Worm (Caenorhabditis elegans): ENCODE data around the gene nhr-41.
A peak's percentile ranks its signal among the peaks of the same experiment; 100 is the strongest.

The nhr-41 gene

ce11 chrIV:1408718-1409117 is 22.7 kb downstream of the nhr-41 start:
- TF ChIP-seq nhr-85 (tag): peak; percentile 41
- no peak for TF ChIP-seq mab-9 (GFP tag; IDR thresholded peaks at IDR 0.05)

DNA sequence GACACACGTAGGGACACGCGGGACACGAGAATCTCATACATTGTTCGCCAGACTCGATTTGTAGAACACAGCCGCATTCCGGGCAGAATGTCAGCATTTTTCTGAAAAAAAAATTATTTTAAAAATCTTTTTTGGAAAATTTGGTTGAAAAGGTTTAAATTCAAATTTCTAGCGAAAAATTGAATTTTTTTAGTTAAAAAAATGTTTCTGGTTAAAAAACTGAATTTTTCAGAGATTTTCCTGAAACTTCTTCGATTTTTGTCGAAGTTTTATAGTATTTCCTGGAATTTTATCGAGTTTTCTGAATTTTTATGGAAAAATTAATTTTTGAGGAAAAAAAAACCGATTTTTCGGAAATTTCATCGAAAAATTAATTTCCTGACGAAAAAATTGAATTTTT is 23.9 kb downstream of the nhr-41 start, which contains the start of gene rpc-11:
TSS of gene rpc-11 (minus strand) at position 101 of the 400 bp plus-strand sequence.
- TF ChIP-seq lsy-2 (tag; optimal IDR thresholded peaks at IDR 0.05) (no peak), nhr-20 (tag; optimal IDR thresholded peaks at IDR 0.05) (no peak), fkh-4 (tag; optimal IDR thresholded peaks at IDR 0.05; ENCODE audit: borderline replicate concordance) (no peak), C16A3.4 (tag; optimal IDR thresholded peaks at IDR 0.05) (no peak), grh-1 (GFP tag; IDR thresholded peaks at IDR 0.05) (no peak), mab-9 (GFP tag; IDR thresholded peaks at IDR 0.05) (no peak), fkh-10 (GFP tag; optimal IDR thresholded peaks at IDR 0.05) (no peak), sptf-1 (tag; optimal IDR thresholded peaks at IDR 0.05) (no peak), ces-1 (GFP tag; optimal IDR thresholded peaks at IDR 0.05) (no peak), Y116A8C.19 (tag; optimal IDR thresholded peaks at IDR 0.05; ENCODE audit: borderline replicate concordance) (no peak), nhr-77 (tag; optimal IDR thresholded peaks at IDR 0.05) (no peak), irx-1 (tag; optimal IDR thresholded peaks at IDR 0.05) (no peak), ztf-11 (tag; optimal IDR thresholded peaks at IDR 0.05) (no peak), mef-2 (tag; optimal IDR thresholded peaks at IDR 0.05) (no peak)

- TF ChIP-seq pax-3 (tag; optimal IDR thresholded peaks at IDR 0.05) (peak; percentile 75), zip-4 (GFP tag; optimal IDR thresholded peaks at IDR 0.05) (no peak), dpl-1 (GFP tag; optimal IDR thresholded peaks at IDR 0.05) (peak; percentile 79 to 88 (median 83)), ama-1 (optimal IDR thresholded peaks at IDR 0.05) (no peak), unc-130 (tag; optimal IDR thresholded peaks at IDR 0.05) (peak; percentile 88), swsn-7 (tag; optimal IDR thresholded peaks at IDR 0.05) (peak; percentile 79), mab-9 (GFP tag; IDR thresholded peaks at IDR 0.05) (no peak), unc-86 (tag; optimal IDR thresholded peaks at IDR 0.05) (peak; percentile 86), nhr-77 (tag; optimal IDR thresholded peaks at IDR 0.05) (peak; percentile 89), elt-2 (tag; optimal IDR thresholded peaks at IDR 0.05) (peak; percentile 12), fkh-8 (tag; optimal IDR thresholded peaks at IDR 0.05) (peak; percentile 97), lin-14 (GFP tag; optimal IDR thresholded peaks at IDR 0.05) (peak; percentile 98), hlh-17 (GFP tag; optimal IDR thresholded peaks at IDR 0.05; ENCODE audit: borderline replicate concordance) (no peak), ceh-63 (GFP tag; optimal IDR thresholded peaks at IDR 0.05) (no peak), elt-3 (tag; optimal IDR thresholded peaks at IDR 0.05) (peak in 5 of 6 experiments; percentile 46 to 84 (median 71)), vab-15 (tag; optimal IDR thresholded peaks at IDR 0.05) (peak; percentile 41), mdl-1 (tag; optimal IDR thresholded peaks at IDR 0.05) (peak in 1 of 2 experiments; percentile 87), dsc-1 (tag; optimal IDR thresholded peaks at IDR 0.05) (peak; percentile 68), alr-1 (tag; optimal IDR thresholded peaks at IDR 0.05; ENCODE audit: borderline replicate concordance) (no peak), irx-1 (tag; optimal IDR thresholded peaks at IDR 0.05) (peak; percentile 61), nhr-237 (tag; optimal IDR thresholded peaks at IDR 0.05) (peak; percentile 89), mef-2 (tag; optimal IDR thresholded peaks at IDR 0.05) (peak; percentile 19), skn-1 (tag; optimal IDR thresholded peaks at IDR 0.05) (peak; percentile 96), isw-1 (GFP tag; IDR thresholded peaks at IDR 0.05) (peak; percentile 93), nhr-19 (GFP tag; conservative IDR thresholded peaks at IDR 0.05) (peak; percentile 75), fos-1 (tag; optimal IDR thresholded peaks at IDR 0.05) (peak; percentile 70), nhr-28 (tag; optimal IDR thresholded peaks at IDR 0.05) (no peak), pag-3 (tag; optimal IDR thresholded peaks at IDR 0.05; ENCODE audit: borderline replicate concordance, insufficient read depth) (no peak), nhr-20 (tag; optimal IDR thresholded peaks at IDR 0.05) (peak; percentile 86), nhr-90 (tag; optimal IDR thresholded peaks at IDR 0.05; ENCODE audit: poor library complexity) (peak; percentile 81), nhr-71 (tag; optimal IDR thresholded peaks at IDR 0.05) (peak; percentile 94), C34B4.2 (tag; optimal IDR thresholded peaks at IDR 0.05) (no peak), rnt-1 (tag; optimal IDR thresholded peaks at IDR 0.05) (peak; percentile 91), pqm-1 (tag; optimal IDR thresholded peaks at IDR 0.05) (no peak), nhr-84 (tag; optimal IDR thresholded peaks at IDR 0.05) (no peak), unc-98 (GFP tag; IDR thresholded peaks at IDR 0.05) (peak; percentile 55; the same call in 1 of the 2 replicates)
Observed at ce11 chrIV:1419795-1420509, 33.9 kb downstream of the nhr-41 start, which contains the start of gene Y77E11A.7. TSS of gene Y77E11A.7 (minus strand) at chrIV:1419849.

Data from whole organism, L1 larva.